Worm (Caenorhabditis elegans) whole organism, midembryonic: Measurements from ENCODE around the gene sri-37.
"Not testable (repeated sequence)": the region's sequence is repeated elsewhere in the genome, so short reads cannot be mapped to it uniquely, and the experiment has no call there.

ENCODE experiments used
- T22C8.4 ChIP-seq: fragments of 200-800 bp; sonication (Bioruptor generic); IDR thresholded peaks from 2 replicates; pipeline ENCODE4 v1.3.6; 2022; ENCODE audit warnings: missing genetic modification characterization, missing compliant biosample characterization
- cog-1 ChIP-seq: sonication (generic microtip); optimal IDR thresholded peaks from 2 replicates; lab custom pipeline; 2016; ENCODE audit warnings: missing genetic modification characterization, missing compliant biosample characterization
- flt-1 ChIP-seq: fragments of 200-800 bp; sonication (Bioruptor generic); IDR thresholded peaks from 2 replicates; pipeline ENCODE4 v1.3.6; 2022; ENCODE audit warnings: missing genetic modification characterization, missing compliant biosample characterization
- med-1 ChIP-seq: sonication (generic microtip); optimal IDR thresholded peaks from 2 replicates; lab custom pipeline; 2017; ENCODE audit warnings: missing genetic modification characterization, mild to moderate bottlenecking, missing compliant biosample characterization, antibody characterized with exemption, missing genetic modification reagents; ENCODE audit not compliant: insufficient read depth
- ref-1 ChIP-seq: fragments of 200-800 bp; sonication (Bioruptor generic); conservative IDR thresholded peaks from 2 replicates; pipeline ENCODE4 v1.3.6; 2022; ENCODE audit warnings: missing genetic modification reagents, missing genetic modification characterization, missing compliant biosample characterization
- ztf-23 ChIP-seq: fragments of 200-800 bp; sonication (Bioruptor generic); IDR thresholded peaks from 2 replicates; pipeline ENCODE4 v1.3.6; 2022; ENCODE audit warnings: missing genetic modification reagents, missing genetic modification characterization, missing compliant biosample characterization

DNA sequence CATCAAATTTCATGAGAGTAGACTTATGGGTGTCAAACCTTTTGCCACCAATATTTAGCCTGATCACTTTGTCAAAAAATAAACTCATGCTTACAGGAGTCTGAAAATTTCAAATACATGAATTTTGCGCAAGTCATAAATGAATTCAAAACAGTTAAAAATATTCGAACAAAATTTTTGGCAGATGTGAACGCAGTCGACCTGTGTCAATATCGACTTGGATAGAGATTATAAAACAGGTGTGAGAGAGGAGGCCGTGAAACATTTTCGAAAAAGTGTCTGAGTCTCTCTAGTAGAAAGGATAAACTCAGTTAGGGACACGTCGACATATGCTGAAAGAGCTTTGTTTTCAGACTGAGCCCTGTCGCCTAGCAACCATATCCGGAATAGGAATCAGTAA is 17.4 kb downstream of the sri-37 start, which contains the start of gene F22E5.12:
- not testable (repeated sequence) for TF ChIP-seq ztf-23 (GFP tag; lab: Robert Waterston, UW); flt-1 (GFP tag; lab: Robert Waterston, UW); T22C8.4; cog-1; ref-1 (GFP tag; lab: Robert Waterston, UW); med-1
